Worm (Caenorhabditis elegans) whole organism, L1 larva: ENCODE measurements around the gene C45B11.5.

Experiments
- egl-27 ChIP-seq, 2 experiments: fragments of 150-350 bp in 1 of 2; sonication (generic microtip); optimal IDR thresholded peaks; 3 replicates each; lab custom pipeline; 2017 to 2018; ENCODE audit warnings: missing biosample characterization in 2 of 2, missing genetic modification characterization in 2 of 2, missing genetic modification reagents in 2 of 2
- lsy-2 ChIP-seq, 2 experiments: fragments of 150-350 bp; optimal IDR thresholded peaks; 2 replicates each; lab custom pipeline; 2014; ENCODE audit warnings: missing biosample characterization in 2 of 2, missing genetic modification characterization in 2 of 2

ce11 chrV:11082475-11082874 lies 40.9 kb downstream of the C45B11.5 start:
- TF ChIP-seq egl-27 (tag; optimal IDR thresholded peaks at IDR 0.05; lab: Kevin White, UChicago): peak in 1 of 2 experiments; percentile 24
- TF ChIP-seq lsy-2 (tag; optimal IDR thresholded peaks at IDR 0.05; lab: Kevin White, UChicago): peak; percentile 32 to 44
